Fruit fly (Drosophila melanogaster): Measurements from ENCODE around the gene KrT95D.

Gene KrT95D

DNA sequence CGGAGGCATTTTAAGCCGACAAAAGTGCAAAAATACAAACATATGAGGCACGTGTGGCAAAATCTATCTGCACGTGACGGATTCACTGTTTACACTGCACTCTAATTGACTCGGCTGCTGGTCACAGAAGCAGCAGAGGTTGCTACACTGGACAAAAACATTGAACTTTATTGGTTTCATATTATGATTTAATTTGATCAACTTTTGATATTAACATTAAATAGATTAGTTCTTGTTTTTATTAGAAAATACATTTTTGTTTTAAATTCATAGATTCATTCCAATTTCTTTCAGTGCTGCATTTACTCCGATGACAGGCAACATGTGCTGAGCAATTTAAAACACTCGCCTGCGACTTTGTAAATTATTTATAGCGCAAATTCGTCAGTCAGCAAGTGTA is 47.5 kb upstream of the KrT95D start (continued):
- no peak for TF ChIP-seq Sox102F (GFP tag; optimal IDR thresholded peaks at IDR 0.05)
- TF ChIP-seq CG32006 (GFP tag; optimal IDR thresholded peaks at IDR 0.05), result peak; percentile 42
- TF ChIP-seq CG3919 (GFP tag; optimal IDR thresholded peaks at IDR 0.05), result peak; percentile 10
- TF ChIP-seq CG11762 (GFP tag; optimal IDR thresholded peaks at IDR 0.05; ENCODE audit: insufficient read depth), result no peak
- TF ChIP-seq acj6 (GFP tag; optimal IDR thresholded peaks at IDR 0.05), result peak; percentile 8
- no peak for TF ChIP-seq CG4318 (GFP tag; optimal IDR thresholded peaks at IDR 0.05)
- no peak for TF ChIP-seq dsx (GFP tag; optimal IDR thresholded peaks at IDR 0.05; ENCODE audit: poor library complexity, severe bottlenecking)
- TF ChIP-seq esn (GFP tag; optimal IDR thresholded peaks at IDR 0.05), result no peak
- TF ChIP-seq ss (GFP tag; optimal IDR thresholded peaks at IDR 0.05), result no peak
- TF ChIP-seq CG8632 (GFP tag; optimal IDR thresholded peaks at IDR 0.05), result peak; percentile 9
- peak; percentile 10 for TF ChIP-seq OdsH (GFP tag; optimal IDR thresholded peaks at IDR 0.05)
- TF ChIP-seq CG16779 (tag; optimal IDR thresholded peaks at IDR 0.05), result no peak
- TF ChIP-seq net (GFP tag; optimal IDR thresholded peaks at IDR 0.05), result peak; percentile 18
- peak; percentile 16 for TF ChIP-seq CG10631 (GFP tag; optimal IDR thresholded peaks at IDR 0.05)
- TF ChIP-seq CG1621 (tag; optimal IDR thresholded peaks at IDR 0.05), result no peak
- TF ChIP-seq Hr4 (GFP tag; optimal IDR thresholded peaks at IDR 0.05), result peak; percentile 46
- TF ChIP-seq CG8119 (GFP tag; IDR thresholded peaks at IDR 0.05), result peak; percentile 49; the same call in 1 of the 3 replicates
- TF ChIP-seq dac (GFP tag; optimal IDR thresholded peaks at IDR 0.05), result no peak
- peak; percentile 17 for TF ChIP-seq CG6276 (GFP tag; optimal IDR thresholded peaks at IDR 0.05)
- TF ChIP-seq CG6792 (GFP tag; optimal IDR thresholded peaks at IDR 0.05), result no peak
- TF ChIP-seq fkh (GFP tag; optimal IDR thresholded peaks at IDR 0.05), result no peak
- TF ChIP-seq CG31627 (GFP tag; optimal IDR thresholded peaks at IDR 0.05), result no peak
- peak; percentile 4 for TF ChIP-seq Eip75B (GFP tag; optimal IDR thresholded peaks at IDR 0.05)
- TF ChIP-seq Sox15 (GFP tag; optimal IDR thresholded peaks at IDR 0.05), result no peak
- no peak for TF ChIP-seq CG6163 (GFP tag; IDR thresholded peaks at IDR 0.05)

DNA sequence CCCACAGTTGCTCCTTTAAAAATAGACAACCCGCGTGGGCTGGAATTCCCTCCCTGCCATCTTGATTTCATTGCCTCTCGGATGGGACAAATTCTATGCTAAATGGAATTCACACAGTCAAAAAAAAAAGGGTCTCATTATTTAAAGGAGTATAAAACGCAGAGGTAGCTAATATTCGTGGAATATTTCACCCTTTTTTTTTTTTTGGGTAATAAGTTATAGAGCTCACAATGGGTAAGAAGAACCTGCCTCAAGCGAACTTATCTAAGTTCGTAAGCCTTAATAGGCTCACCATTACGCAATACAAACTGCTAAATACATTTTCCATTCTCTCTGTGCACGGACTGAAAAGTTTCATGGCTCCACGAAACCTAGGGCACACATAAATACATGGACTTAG is 42.1 kb upstream of the KrT95D start:
- TF ChIP-seq Sox102F (GFP tag; optimal IDR thresholded peaks at IDR 0.05), result no peak
- TF ChIP-seq CG11902 (GFP tag; optimal IDR thresholded peaks at IDR 0.05), result no peak
- TF ChIP-seq Blimp-1 (GFP tag; optimal IDR thresholded peaks at IDR 0.05), result no peak
- TF ChIP-seq dac (GFP tag; optimal IDR thresholded peaks at IDR 0.05), result no peak
- no peak for TF ChIP-seq svp (GFP tag)
- no peak for TF ChIP-seq Hr38 (GFP tag; optimal IDR thresholded peaks at IDR 0.05)
- TF ChIP-seq Ets21C (GFP tag; optimal IDR thresholded peaks at IDR 0.05), result no peak
- no peak for TF ChIP-seq CG3919 (GFP tag; optimal IDR thresholded peaks at IDR 0.05)
- no peak for TF ChIP-seq fkh (GFP tag; optimal IDR thresholded peaks at IDR 0.05)
- peak; percentile 37 for TF ChIP-seq CG10631 (GFP tag; optimal IDR thresholded peaks at IDR 0.05)
- no peak for TF ChIP-seq cyc (GFP tag; optimal IDR thresholded peaks at IDR 0.05)
- TF ChIP-seq Hr39 (GFP tag; optimal IDR thresholded peaks at IDR 0.05), result no peak
- TF ChIP-seq CG31627 (GFP tag; optimal IDR thresholded peaks at IDR 0.05), result no peak
- TF ChIP-seq CG11762 (GFP tag; optimal IDR thresholded peaks at IDR 0.05; ENCODE audit: insufficient read depth), result no peak
- no peak for TF ChIP-seq esn (GFP tag; optimal IDR thresholded peaks at IDR 0.05)
- no peak for TF ChIP-seq fd59A (GFP tag; optimal IDR thresholded peaks at IDR 0.05)
- TF ChIP-seq CG15336 (GFP tag; IDR thresholded peaks at IDR 0.05), result no peak
- no peak for TF ChIP-seq CG6792 (GFP tag; optimal IDR thresholded peaks at IDR 0.05)
- no peak for TF ChIP-seq Lpt (GFP tag; optimal IDR thresholded peaks at IDR 0.05)
- peak; percentile 55 for TF ChIP-seq Eip78C (GFP tag)
- no peak for TF ChIP-seq CG3032 (tag; optimal IDR thresholded peaks at IDR 0.05)
- no peak for TF ChIP-seq acj6 (GFP tag; optimal IDR thresholded peaks at IDR 0.05)
- no peak for TF ChIP-seq achi (GFP tag; optimal IDR thresholded peaks at IDR 0.05)
- no peak for TF ChIP-seq CG32006 (GFP tag; optimal IDR thresholded peaks at IDR 0.05)
- TF ChIP-seq CG4318 (GFP tag; optimal IDR thresholded peaks at IDR 0.05), result no peak
- TF ChIP-seq pdm3 (GFP tag; optimal IDR thresholded peaks at IDR 0.05), result peak; percentile 6
- TF ChIP-seq eg (GFP tag; IDR thresholded peaks at IDR 0.05), result no peak
- TF ChIP-seq salr (GFP tag; optimal IDR thresholded peaks at IDR 0.05), result peak in 1 of 2 experiments; percentile 10
- TF ChIP-seq vri (GFP tag; optimal IDR thresholded peaks at IDR 0.05), result no peak
- no peak for TF ChIP-seq ss (GFP tag; optimal IDR thresholded peaks at IDR 0.05)
- peak; percentile 12 for TF ChIP-seq Hr4 (GFP tag; optimal IDR thresholded peaks at IDR 0.05)
- no peak for TF ChIP-seq dsx (GFP tag; optimal IDR thresholded peaks at IDR 0.05; ENCODE audit: poor library complexity, severe bottlenecking)
- 0 out of 3 replicates have a peak, but pooled peaks have one; percentile 32 for TF ChIP-seq CG8119 (GFP tag; IDR thresholded peaks at IDR 0.05)
- TF ChIP-seq lz (GFP tag; optimal IDR thresholded peaks at IDR 0.05), result no peak
- no peak for TF ChIP-seq CG9139 (GFP tag; optimal IDR thresholded peaks at IDR 0.05)
- no peak for TF ChIP-seq CG34406 (GFP tag; optimal IDR thresholded peaks at IDR 0.05)
- no peak for TF ChIP-seq net (GFP tag; optimal IDR thresholded peaks at IDR 0.05)
- peak; percentile 6 for TF ChIP-seq Ets96B (tag; optimal IDR thresholded peaks at IDR 0.05)
- TF ChIP-seq CG8632 (GFP tag; optimal IDR thresholded peaks at IDR 0.05), result no peak
- TF ChIP-seq Sox14 (GFP tag; optimal IDR thresholded peaks at IDR 0.05), result no peak
- TF ChIP-seq CG10669 (GFP tag; optimal IDR thresholded peaks at IDR 0.05), result peak; percentile 25

Data from whole organism, prepupa.